Worm (Caenorhabditis elegans): ENCODE results near the gene lido-16.
A peak's percentile ranks its signal among the peaks of the same experiment; 100 is the strongest.

DNA sequence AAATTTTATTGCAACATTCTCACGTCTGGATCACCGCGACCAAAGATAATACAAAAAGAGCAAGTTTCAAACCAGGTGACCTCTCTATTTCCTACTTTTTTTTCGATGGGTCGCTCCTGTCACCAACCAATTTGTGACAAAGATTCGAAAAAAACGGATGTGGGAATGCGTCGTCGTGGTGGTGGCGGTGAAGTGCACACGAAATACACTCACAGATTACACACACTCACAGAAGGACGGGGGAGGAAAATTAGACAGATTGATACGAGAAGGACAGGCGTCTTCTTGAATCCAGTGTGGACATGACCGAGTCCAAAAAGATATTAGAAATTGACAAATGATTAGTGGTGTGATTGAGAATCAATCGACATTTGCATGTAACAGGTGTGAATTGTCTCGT is 2.0 kb downstream of the lido-16 start:
- TF ChIP-seq ama-1 (optimal IDR thresholded peaks at IDR 0.05) (no peak), pag-3 (tag; optimal IDR thresholded peaks at IDR 0.05; ENCODE audit: borderline replicate concordance) (no peak), ztf-16 (tag; optimal IDR thresholded peaks at IDR 0.05) (no peak), ceh-34 (tag; optimal IDR thresholded peaks at IDR 0.05) (no peak), fax-1 (tag; optimal IDR thresholded peaks at IDR 0.05) (no peak), F13H6.1 (tag; optimal IDR thresholded peaks at IDR 0.05) (no peak), sox-2 (GFP tag; IDR thresholded peaks at IDR 0.05) (no peak), Y22D7AL.16 (tag; optimal IDR thresholded peaks at IDR 0.05) (no peak), ets-4 (tag; optimal IDR thresholded peaks at IDR 0.05) (no peak), unc-55 (GFP tag; optimal IDR thresholded peaks at IDR 0.05) (peak; percentile 50), nfya-1 (tag; optimal IDR thresholded peaks at IDR 0.05) (no peak), odd-2 (tag; optimal IDR thresholded peaks at IDR 0.05) (no peak), pqm-1 (tag; optimal IDR thresholded peaks at IDR 0.05) (no peak)

All from whole organism, late embryonic.